Fruit fly (Drosophila melanogaster): Measurements from ENCODE around the gene CG32266.

The CG32266 gene

DNA sequence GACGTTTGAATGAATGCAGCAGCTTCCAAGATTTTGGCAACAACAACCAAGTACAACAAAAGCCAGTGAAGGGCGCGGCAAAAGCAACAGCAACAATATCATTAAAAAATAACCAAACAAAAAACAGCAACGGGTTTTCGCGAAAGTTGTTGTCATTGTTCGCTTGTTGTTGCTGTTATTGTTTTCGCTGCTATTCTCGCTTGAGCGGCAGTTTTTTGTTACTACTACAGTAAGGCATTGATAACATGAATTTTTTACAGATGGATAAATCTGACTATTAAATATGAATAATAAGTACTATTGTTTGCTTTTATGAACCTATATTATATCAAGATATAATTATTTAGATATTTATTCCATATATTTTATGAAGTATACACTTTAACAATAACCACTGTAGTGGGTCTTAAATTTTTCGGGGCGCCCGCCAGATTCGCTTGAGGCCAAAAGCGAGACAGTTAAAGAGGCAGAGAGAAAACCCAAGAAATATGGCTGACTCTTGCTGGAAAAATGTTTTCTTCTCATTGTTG lies 19.1 kb upstream of the CG32266 start (continued):
- peak; percentile 64 for TF ChIP-seq Gug (GFP tag; IDR thresholded peaks at IDR 0.05)
- peak; percentile 72 for TF ChIP-seq NFAT (GFP tag; IDR thresholded peaks at IDR 0.05)
- TF ChIP-seq CG8388 (GFP tag; optimal IDR thresholded peaks at IDR 0.05) = peak; percentile 61
- no peak for TF ChIP-seq btn (GFP tag; optimal IDR thresholded peaks at IDR 0.05)
- TF ChIP-seq ara (GFP tag; IDR thresholded peaks at IDR 0.05) = peak; percentile 49; the same call in 1 of the 2 replicates
- peak; percentile 85 for TF ChIP-seq Fer3 (tag; optimal IDR thresholded peaks at IDR 0.05)
- no peak for TF ChIP-seq kni (GFP tag; optimal IDR thresholded peaks at IDR 0.05)
- peak; percentile 31 for TF ChIP-seq fd96Cb (tag; optimal IDR thresholded peaks at IDR 0.05)
- TF ChIP-seq CG18599 (GFP tag; optimal IDR thresholded peaks at IDR 0.05) = peak; percentile 82
- peak; percentile 74 for TF ChIP-seq Sox102F (GFP tag; optimal IDR thresholded peaks at IDR 0.05)
- peak; percentile 25 for TF ChIP-seq CG10979 (tag; optimal IDR thresholded peaks at IDR 0.05)
- TF ChIP-seq Ptx1 (GFP tag; IDR thresholded peaks at IDR 0.05) = peak; percentile 91
- TF ChIP-seq CG2875 (GFP tag; optimal IDR thresholded peaks at IDR 0.05) = peak; percentile 22
- peak; percentile 61 for TF ChIP-seq org-1 (GFP tag; optimal IDR thresholded peaks at IDR 0.05)
- peak; percentile 61; the same call in 1 of the 2 replicates for TF ChIP-seq klu (GFP tag; IDR thresholded peaks at IDR 0.05)
- no peak for TF ChIP-seq z (GFP tag; IDR thresholded peaks at IDR 0.05)
- no peak for TF ChIP-seq ac (GFP tag; optimal IDR thresholded peaks at IDR 0.05)
- TF ChIP-seq pb (GFP tag; optimal IDR thresholded peaks at IDR 0.05) = no peak
- no peak for TF ChIP-seq eyg (GFP tag; optimal IDR thresholded peaks at IDR 0.05)
- peak; percentile 86 for TF ChIP-seq CG11695 (GFP tag; IDR thresholded peaks at IDR 0.05)
- TF ChIP-seq Hsf (GFP tag; optimal IDR thresholded peaks at IDR 0.05) = peak; percentile 22
- TF ChIP-seq amos (GFP tag; IDR thresholded peaks at IDR 0.05; ENCODE audit: partially characterized antibody) = no peak
- no peak for TF ChIP-seq salm (tag; optimal IDR thresholded peaks at IDR 0.05)
- TF ChIP-seq CG8281 (tag; optimal IDR thresholded peaks at IDR 0.05) = peak; percentile 25
- TF ChIP-seq gcm2 (GFP tag; optimal IDR thresholded peaks at IDR 0.05) = no peak
- TF ChIP-seq phol (tag; optimal IDR thresholded peaks at IDR 0.05) = peak; percentile 44
- no peak for TF ChIP-seq otp (GFP tag; IDR thresholded peaks at IDR 0.05)
- TF ChIP-seq Hr3 (GFP tag; optimal IDR thresholded peaks at IDR 0.05) = peak; percentile 60
- TF ChIP-seq MESR4 (GFP tag; optimal IDR thresholded peaks at IDR 0.05) = no peak
- no peak for TF ChIP-seq CG4617 (GFP tag; optimal IDR thresholded peaks at IDR 0.05; ENCODE audit: borderline replicate concordance)
- TF ChIP-seq CG6765 (GFP tag; optimal IDR thresholded peaks at IDR 0.05) = peak; percentile 44

DNA sequence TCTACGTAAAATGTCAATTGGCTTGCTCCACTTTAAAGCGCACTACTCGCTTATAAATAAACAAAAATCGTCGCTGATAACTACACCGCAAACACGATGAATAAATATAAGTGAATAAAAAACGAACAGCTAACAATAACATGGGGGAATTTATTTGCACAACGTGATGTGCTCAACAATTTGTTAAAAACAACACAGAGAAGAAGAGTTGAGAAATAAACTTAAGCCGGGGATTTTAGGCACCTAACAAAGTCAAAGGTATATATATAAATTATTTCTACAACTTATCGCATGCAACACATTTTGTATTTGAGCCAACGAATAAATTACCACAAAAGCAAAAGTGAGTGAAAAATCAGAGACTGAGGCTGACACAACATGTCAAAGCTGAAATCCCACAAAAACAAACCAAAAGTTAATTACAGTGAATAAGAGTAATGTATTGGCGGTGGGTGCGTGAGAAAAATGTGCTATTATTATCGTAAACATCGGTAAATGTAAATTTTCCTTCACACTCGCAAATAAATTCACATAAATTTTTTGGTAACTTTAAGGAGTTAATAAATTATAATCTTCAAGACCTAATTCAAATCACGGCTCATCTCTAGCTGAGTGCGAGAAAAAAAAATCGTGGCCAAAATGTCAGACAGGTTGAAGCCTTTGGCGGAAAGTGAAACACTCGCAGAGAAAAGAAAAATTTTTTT lies 18.2 kb upstream of the CG32266 start:
- TF ChIP-seq Dll (GFP tag; IDR thresholded peaks at IDR 0.05; ENCODE audit: partially characterized antibody) = peak; percentile 60; the same call in 2 of the 4 replicates
- no peak for TF ChIP-seq Max (GFP tag; optimal IDR thresholded peaks at IDR 0.05)
- peak; percentile 29 for TF ChIP-seq CG30403 (GFP tag; optimal IDR thresholded peaks at IDR 0.05)
- no peak for TF ChIP-seq mirr (GFP tag; optimal IDR thresholded peaks at IDR 0.05)
- TF ChIP-seq CG34422 (GFP tag; IDR thresholded peaks at IDR 0.05) = peak; percentile 43; the same call in 1 of the 3 replicates
- TF ChIP-seq fd96Cb (tag; optimal IDR thresholded peaks at IDR 0.05) = no peak
- peak; percentile 52 for TF ChIP-seq CG11504 (tag; optimal IDR thresholded peaks at IDR 0.05)
- no peak for TF ChIP-seq D19A (tag; optimal IDR thresholded peaks at IDR 0.05)
- peak; percentile 29; the same call in 1 of the 2 replicates for TF ChIP-seq lmd (GFP tag; IDR thresholded peaks at IDR 0.05)
- no peak for TF ChIP-seq al (GFP tag; IDR thresholded peaks at IDR 0.05)
- peak; percentile 67 for TF ChIP-seq CG15269 (tag; optimal IDR thresholded peaks at IDR 0.05)
- TF ChIP-seq mam (GFP tag; optimal IDR thresholded peaks at IDR 0.05) = peak; percentile 18
- TF ChIP-seq slou (GFP tag; optimal IDR thresholded peaks at IDR 0.05) = no peak
- TF ChIP-seq CG18599 (GFP tag; optimal IDR thresholded peaks at IDR 0.05) = no peak
- no peak for TF ChIP-seq CG31388 (GFP tag; optimal IDR thresholded peaks at IDR 0.05)
- TF ChIP-seq dysf (GFP tag; IDR thresholded peaks at IDR 0.05) = peak; percentile 50; the same call in 2 of the 3 replicates
- peak; percentile 19 for TF ChIP-seq CoRest (tag; optimal IDR thresholded peaks at IDR 0.05)
- peak; percentile 42; the same call in 1 of the 2 replicates for TF ChIP-seq H2.0 (GFP tag; IDR thresholded peaks at IDR 0.05)
- peak in 1 of 2 experiments; percentile 10 for TF ChIP-seq Pdp1 (GFP tag; optimal IDR thresholded peaks at IDR 0.05)
- no peak for TF ChIP-seq ham (GFP tag; IDR thresholded peaks at IDR 0.05)
- TF ChIP-seq HLH54F (GFP tag; optimal IDR thresholded peaks at IDR 0.05) = peak; percentile 5

Measured in whole organism, embryonic.